Fruit fly (Drosophila melanogaster): ENCODE measurements around the gene PIG-F.
A peak's percentile ranks its signal among the peaks of the same experiment; 100 is the strongest.

PIG-F gene

DNA sequence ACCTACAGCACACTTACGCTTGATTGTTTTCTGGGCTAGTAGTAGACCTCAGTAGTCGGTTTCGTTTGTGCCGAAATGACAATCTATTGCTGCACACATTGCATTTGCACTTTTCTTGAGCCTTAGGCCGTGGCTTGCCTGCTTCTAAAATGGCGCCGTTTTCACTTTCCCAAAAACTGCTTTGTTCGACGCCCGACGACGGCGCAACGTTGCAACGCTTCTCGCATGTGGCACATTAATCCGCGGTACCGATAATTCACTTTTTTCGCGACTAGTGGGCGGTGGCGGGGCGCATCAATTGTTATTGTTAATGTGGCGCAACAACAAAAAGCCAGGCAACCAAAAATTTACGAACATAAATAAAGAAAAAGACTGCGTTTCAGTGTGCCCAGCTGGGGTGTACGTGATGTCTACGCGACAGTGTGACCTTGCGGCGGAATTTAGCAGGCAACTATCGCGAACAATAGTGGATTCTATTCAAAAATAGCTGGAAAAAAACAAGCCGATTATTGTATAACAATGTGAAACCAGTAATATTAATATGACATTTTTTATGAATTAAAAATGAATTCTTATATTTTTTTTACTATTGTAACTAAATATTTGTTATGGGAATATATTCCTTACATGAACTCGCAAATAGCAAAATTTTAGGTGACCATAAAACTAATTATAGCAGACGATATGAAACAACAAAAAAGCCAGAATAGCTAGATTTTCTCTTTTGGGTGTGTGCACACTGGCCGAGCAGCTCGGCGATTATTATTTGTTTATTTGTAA, 13.7 kb upstream of the PIG-F start, which contains the start of the genes ash1 and Taf6:
Gene ash1 (minus strand): TSS at position 387 of the 780 bp plus-strand sequence.
Gene Taf6 (plus strand): TSS at position 720 of the 780 bp plus-strand sequence.
- TF ChIP-seq Dfd (GFP tag; optimal IDR thresholded peaks at IDR 0.05): no peak
- TF ChIP-seq tai (GFP tag; optimal IDR thresholded peaks at IDR 0.05): no peak
- peak; percentile 88 for TF ChIP-seq Myc (optimal IDR thresholded peaks at IDR 0.05)
- no peak for TF ChIP-seq Hr83 (GFP tag; optimal IDR thresholded peaks at IDR 0.05; ENCODE audit: poor library complexity, severe bottlenecking)
- TF ChIP-seq jim (GFP tag; optimal IDR thresholded peaks at IDR 0.05): no peak
- no peak for TF ChIP-seq CG9705 (GFP tag; optimal IDR thresholded peaks at IDR 0.05)
- TF ChIP-seq Rel (GFP tag; optimal IDR thresholded peaks at IDR 0.05): no peak
- TF ChIP-seq Rel (tag; optimal IDR thresholded peaks at IDR 0.05): peak; percentile 45
- TF ChIP-seq GATAd (GFP tag; optimal IDR thresholded peaks at IDR 0.05): no peak
- TF ChIP-seq Abd-B (GFP tag; optimal IDR thresholded peaks at IDR 0.05): no peak
- TF ChIP-seq Jra (GFP tag; optimal IDR thresholded peaks at IDR 0.05): no peak

dm6 chr3L:19601413-19601812, 10.8 kb upstream of the PIG-F start, which contains the start of gene CG9368:
TSS of gene CG9368 (plus strand) at chr3L:19601633.
- TF ChIP-seq GATAd (GFP tag; optimal IDR thresholded peaks at IDR 0.05): no peak
- no peak for TF ChIP-seq dmrt93B (GFP tag; optimal IDR thresholded peaks at IDR 0.05)
- TF ChIP-seq ey (GFP tag; optimal IDR thresholded peaks at IDR 0.05): no peak
- TF ChIP-seq Mio (GFP tag; optimal IDR thresholded peaks at IDR 0.05): no peak
- TF ChIP-seq psq (GFP tag; optimal IDR thresholded peaks at IDR 0.05): no peak
- TF ChIP-seq lola (GFP tag; optimal IDR thresholded peaks at IDR 0.05): no peak
- no peak for TF ChIP-seq h (GFP tag; optimal IDR thresholded peaks at IDR 0.05)
- TF ChIP-seq rgr (GFP tag; optimal IDR thresholded peaks at IDR 0.05): no peak
- TF ChIP-seq pan (optimal IDR thresholded peaks at IDR 0.05): no peak
- TF ChIP-seq fru (GFP tag; optimal IDR thresholded peaks at IDR 0.05): no peak
- no peak for TF ChIP-seq usp (GFP tag; optimal IDR thresholded peaks at IDR 0.05)
- no peak for TF ChIP-seq CG32264 (GFP tag; optimal IDR thresholded peaks at IDR 0.05)
- TF ChIP-seq brk (GFP tag; optimal IDR thresholded peaks at IDR 0.05): no peak
- TF ChIP-seq CrebA (GFP tag; optimal IDR thresholded peaks at IDR 0.05; ENCODE audit: borderline replicate concordance): no peak
- no peak for TF ChIP-seq Sp1 (GFP tag; optimal IDR thresholded peaks at IDR 0.05)

- TF ChIP-seq N (GFP tag; optimal IDR thresholded peaks at IDR 0.05): no peak
- TF ChIP-seq Hr83 (GFP tag; optimal IDR thresholded peaks at IDR 0.05; ENCODE audit: poor library complexity, severe bottlenecking): no peak
- TF ChIP-seq dmrt93B (GFP tag; optimal IDR thresholded peaks at IDR 0.05): no peak
- TF ChIP-seq dsf (GFP tag; optimal IDR thresholded peaks at IDR 0.05; ENCODE audit: borderline replicate concordance): no peak
- TF ChIP-seq Dfd (GFP tag; optimal IDR thresholded peaks at IDR 0.05): no peak
- TF ChIP-seq brk (GFP tag; optimal IDR thresholded peaks at IDR 0.05): no peak
- TF ChIP-seq jim (GFP tag; optimal IDR thresholded peaks at IDR 0.05): no peak
- no peak for TF ChIP-seq Dif (GFP tag; optimal IDR thresholded peaks at IDR 0.05; ENCODE audit: partially characterized antibody)
- TF ChIP-seq CG32264 (GFP tag; optimal IDR thresholded peaks at IDR 0.05): no peak
- TF ChIP-seq usp (GFP tag; optimal IDR thresholded peaks at IDR 0.05): no peak
- no peak for TF ChIP-seq Abd-B (GFP tag; optimal IDR thresholded peaks at IDR 0.05)
- TF ChIP-seq fru (GFP tag; optimal IDR thresholded peaks at IDR 0.05): no peak
- TF ChIP-seq Sp1 (GFP tag; optimal IDR thresholded peaks at IDR 0.05): no peak
- TF ChIP-seq dl (GFP tag; optimal IDR thresholded peaks at IDR 0.05; ENCODE audit: insufficient read depth in 1 of 2, partially characterized antibody in 2 of 2): no peak
- TF ChIP-seq Jra (GFP tag; optimal IDR thresholded peaks at IDR 0.05): no peak
- TF ChIP-seq lola (GFP tag; optimal IDR thresholded peaks at IDR 0.05): no peak
These were observed 6.2 kb upstream of the PIG-F start, which contains the start of the genes lush and CG9372 for dm6 chr3L:19605974-19606497. TSS of gene lush (minus strand) at chr3L:19606090. TSS of gene CG9372 (plus strand) at chr3L:19606208.

DNA sequence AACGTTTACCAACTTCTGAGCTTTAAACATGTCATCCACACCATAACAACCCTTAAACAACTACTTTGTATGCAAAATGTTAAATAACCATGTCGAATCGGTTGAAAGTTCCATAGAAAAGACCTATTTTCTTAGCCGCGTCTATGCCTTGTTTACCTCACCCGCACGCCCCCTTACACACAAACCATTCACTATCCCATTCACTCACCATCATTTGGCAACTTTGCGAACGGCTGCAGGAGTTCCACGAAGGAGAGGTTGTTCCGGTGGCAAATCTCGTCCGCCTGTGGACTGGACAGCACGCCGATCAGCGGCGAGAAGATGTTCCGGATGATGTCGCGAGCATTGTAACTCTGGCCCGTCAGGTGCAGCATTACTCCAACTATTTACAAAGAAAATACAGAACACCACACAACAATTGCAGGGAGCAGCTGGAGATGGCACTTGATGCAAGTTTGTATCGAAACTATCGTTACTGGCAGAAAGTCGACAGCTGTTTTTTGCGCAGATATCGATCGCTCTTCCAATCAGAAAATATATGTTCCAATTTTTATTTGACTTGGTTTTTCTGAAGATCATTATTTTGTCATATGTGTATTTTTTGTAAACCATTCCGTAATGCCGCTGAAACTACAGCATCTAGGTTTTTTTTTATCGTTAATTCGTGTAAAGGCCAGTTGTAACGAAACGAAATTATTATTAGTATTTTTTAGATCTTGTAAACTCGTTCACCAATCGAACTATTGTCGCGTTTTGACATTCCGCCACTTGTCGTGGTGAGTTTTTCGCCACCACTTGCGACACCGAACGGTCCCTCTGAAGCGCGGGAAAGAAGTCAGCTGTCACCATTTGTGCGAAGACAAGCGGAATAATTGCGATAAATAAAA, 6.1 kb downstream of the PIG-F start, which contains the start of gene asf1:
Gene asf1 (plus strand): TSS at position 823 of the 887 bp plus-strand sequence.
- TF ChIP-seq ey (GFP tag; optimal IDR thresholded peaks at IDR 0.05) (peak; percentile 29), lola (GFP tag; optimal IDR thresholded peaks at IDR 0.05) (no peak), Dif (GFP tag; optimal IDR thresholded peaks at IDR 0.05; ENCODE audit: partially characterized antibody) (no peak), tai (GFP tag; optimal IDR thresholded peaks at IDR 0.05) (no peak), usp (GFP tag; optimal IDR thresholded peaks at IDR 0.05) (no peak), sv (GFP tag; optimal IDR thresholded peaks at IDR 0.05) (peak; percentile 54), Hnf4 (GFP tag; optimal IDR thresholded peaks at IDR 0.05) (no peak), Jra (GFP tag; optimal IDR thresholded peaks at IDR 0.05) (no peak), Dfd (GFP tag; optimal IDR thresholded peaks at IDR 0.05) (no peak), h (GFP tag; optimal IDR thresholded peaks at IDR 0.05) (no peak), brk (GFP tag; optimal IDR thresholded peaks at IDR 0.05) (no peak), OdsH (GFP tag; optimal IDR thresholded peaks at IDR 0.05) (peak; percentile 37), Myc (optimal IDR thresholded peaks at IDR 0.05) (peak; percentile 67), fru (GFP tag; optimal IDR thresholded peaks at IDR 0.05) (peak; percentile 63)
